Worm (Caenorhabditis elegans): ENCODE measurements around the gene F47B10.6.

Gene F47B10.6

DNA sequence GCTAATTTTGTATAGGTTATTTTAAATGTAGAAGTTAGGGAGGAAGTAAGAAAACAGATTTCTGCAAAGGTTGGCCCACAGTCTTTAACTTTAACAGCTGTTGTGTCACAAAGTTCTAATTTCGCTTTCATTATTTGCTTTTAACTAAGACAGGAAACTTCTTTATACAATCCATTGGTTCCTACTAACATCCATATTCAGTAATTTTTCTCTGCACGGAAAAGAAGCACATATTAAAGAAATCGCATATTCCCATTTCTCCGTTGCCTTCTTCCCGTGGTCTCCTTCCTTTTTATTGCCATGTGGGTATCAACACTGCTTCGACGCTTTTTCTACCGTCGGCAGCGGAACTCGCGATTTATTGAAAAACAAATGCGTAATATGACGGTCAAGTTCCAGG is 6.3 kb upstream of the F47B10.6 start, which contains the start of gene T21E8.6:
TSS of gene T21E8.6 (plus strand) at position 301 of the 400 bp plus-strand sequence.
- TF ChIP-seq tbx-2 (tag; optimal IDR thresholded peaks at IDR 0.05), result no peak
- TF ChIP-seq egl-5 (tag; optimal IDR thresholded peaks at IDR 0.05), result no peak

DNA sequence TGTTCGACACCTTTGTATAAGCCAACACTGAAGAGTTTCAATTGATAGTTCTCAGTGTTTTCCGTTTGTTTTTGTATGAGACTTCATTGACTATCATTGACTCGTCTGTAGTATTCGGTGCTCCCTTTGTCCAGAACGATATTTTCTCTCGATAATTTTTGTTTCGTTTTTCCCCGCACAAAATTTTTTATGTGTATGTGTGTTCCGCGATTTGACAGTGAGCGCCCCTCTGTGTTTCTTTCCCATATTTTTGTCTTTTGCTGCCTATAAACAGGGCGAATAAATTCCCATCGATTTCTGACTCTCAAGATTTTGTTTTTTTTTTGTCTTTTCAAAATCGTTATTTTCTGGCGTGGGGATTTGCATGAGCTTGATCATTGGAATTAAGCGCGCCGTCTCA is 5.1 kb upstream of the F47B10.6 start, which contains the start of gene T21E8.7:
TSS of gene T21E8.7 (plus strand) at position 301 of the 400 bp plus-strand sequence.
- TF ChIP-seq daf-12 (tag; optimal IDR thresholded peaks at IDR 0.05), result no peak
- no peak for TF ChIP-seq lsy-12 (tag; optimal IDR thresholded peaks at IDR 0.05)
- no peak for TF ChIP-seq skn-1 (tag; optimal IDR thresholded peaks at IDR 0.05)
- no peak for TF ChIP-seq elt-2 (tag; optimal IDR thresholded peaks at IDR 0.05)
- TF ChIP-seq pqm-1 (tag; optimal IDR thresholded peaks at IDR 0.05), result no peak
- no peak for TF ChIP-seq nfya-1 (tag; optimal IDR thresholded peaks at IDR 0.05; ENCODE audit: insufficient read depth)

ce11 chrX:10885872-10886271 is 2.4 kb upstream of the F47B10.6 start, which contains the start of gene T21E8.5:
Gene T21E8.5 (plus strand): TSS chrX:10886172.
- TF ChIP-seq nhr-12 (tag; optimal IDR thresholded peaks at IDR 0.05) (no peak), nhr-77 (tag; optimal IDR thresholded peaks at IDR 0.05) (no peak), elt-2 (tag; optimal IDR thresholded peaks at IDR 0.05) (no peak)

DNA sequence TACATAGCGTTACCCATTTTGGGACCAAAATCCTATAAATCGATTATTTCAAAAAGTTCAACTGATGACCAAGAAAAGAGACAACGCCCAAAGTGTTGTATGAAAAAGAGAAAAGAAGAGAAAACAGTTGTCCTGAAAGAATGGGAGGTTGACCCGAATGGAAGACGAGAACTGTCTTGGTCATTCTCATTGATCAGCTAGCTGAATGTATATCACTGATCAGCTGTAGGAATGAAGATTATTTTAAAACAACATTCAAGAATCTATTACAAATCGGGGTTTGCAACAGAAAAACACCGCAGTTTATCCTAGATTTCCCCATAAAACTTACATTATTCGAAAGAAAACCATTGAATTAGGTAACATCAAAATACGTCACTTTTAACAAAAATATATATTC is 2.2 kb downstream of the F47B10.6 start, which contains the start of gene F47B10.5:
TSS of gene F47B10.5 (minus strand) at position 101 of the 400 bp plus-strand sequence.
- TF ChIP-seq lsy-12 (tag; optimal IDR thresholded peaks at IDR 0.05), result no peak
- no peak for TF ChIP-seq ZK546.5 (tag; optimal IDR thresholded peaks at IDR 0.05)
- TF ChIP-seq egl-5 (tag; optimal IDR thresholded peaks at IDR 0.05), result no peak
- TF ChIP-seq lin-39 (tag; optimal IDR thresholded peaks at IDR 0.05), result no peak
- no peak for TF ChIP-seq egl-27 (tag; optimal IDR thresholded peaks at IDR 0.05)
- no peak for TF ChIP-seq eor-1 (tag; optimal IDR thresholded peaks at IDR 0.05)
- no peak for TF ChIP-seq nhr-237 (tag; optimal IDR thresholded peaks at IDR 0.05)

DNA sequence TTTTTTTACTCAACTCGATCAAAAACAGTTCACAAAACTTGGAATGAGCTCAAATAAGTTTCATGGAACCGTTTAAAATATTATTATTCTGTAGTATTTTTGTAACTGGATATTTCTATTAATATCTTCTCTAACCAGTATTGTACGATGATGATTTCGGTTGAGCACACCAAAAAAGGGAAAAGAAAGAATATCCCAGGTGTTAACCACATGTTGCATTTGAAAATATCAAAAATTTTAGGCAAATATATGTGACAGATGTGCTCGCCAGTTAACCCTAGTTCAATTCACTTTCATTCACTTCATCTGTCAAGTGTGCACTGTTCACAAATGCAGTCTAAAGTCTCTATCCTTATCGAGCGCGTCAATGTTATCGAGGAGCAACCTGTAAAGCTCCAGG is 2.7 kb downstream of the F47B10.6 start, which contains the start of gene F47B10.4:
TSS of gene F47B10.4 (plus strand) at position 301 of the 400 bp plus-strand sequence.
- TF ChIP-seq nhr-11 (tag; optimal IDR thresholded peaks at IDR 0.05) (no peak), nhr-76 (tag; optimal IDR thresholded peaks at IDR 0.05) (no peak), nhr-43 (tag; optimal IDR thresholded peaks at IDR 0.05; ENCODE audit: poor library complexity, severe bottlenecking) (no peak), sea-2 (GFP tag; optimal IDR thresholded peaks at IDR 0.05) (no peak), ama-1 (optimal IDR thresholded peaks at IDR 0.05) (no peak), unc-39 (tag; optimal IDR thresholded peaks at IDR 0.05) (no peak), ztf-11 (tag; optimal IDR thresholded peaks at IDR 0.05) (no peak), nhr-23 (tag; optimal IDR thresholded peaks at IDR 0.05) (no peak), nhr-237 (tag; optimal IDR thresholded peaks at IDR 0.05) (no peak), ztf-4 (tag; optimal IDR thresholded peaks at IDR 0.05) (no peak), aly-2 (tag; optimal IDR thresholded peaks at IDR 0.05) (no peak), lin-39 (tag; optimal IDR thresholded peaks at IDR 0.05) (no peak), ceh-82 (tag; optimal IDR thresholded peaks at IDR 0.05) (no peak)

DNA sequence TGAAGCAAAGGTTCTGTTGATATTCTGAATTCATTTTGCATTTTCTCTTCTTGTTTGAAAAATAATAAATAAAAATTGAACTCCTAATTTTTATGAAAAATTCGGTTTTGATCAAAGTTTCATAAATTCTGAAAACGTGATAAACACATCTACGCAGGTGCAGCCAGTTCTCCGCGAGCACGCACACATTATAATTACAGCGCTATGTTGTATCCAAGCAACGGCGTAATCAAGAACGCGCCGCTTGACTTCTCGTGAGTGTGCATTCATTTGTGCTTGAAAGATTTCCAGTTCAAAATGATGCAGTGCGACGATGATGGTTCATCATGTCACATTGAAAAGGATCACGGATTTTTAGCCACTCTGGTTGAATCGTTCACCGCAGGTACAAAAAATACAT is 3.6 kb downstream of the F47B10.6 start, which contains the start of gene F47B10.3:
TSS of gene F47B10.3 (plus strand) at position 301 of the 400 bp plus-strand sequence.
- TF ChIP-seq pqm-1 (tag; optimal IDR thresholded peaks at IDR 0.05) (no peak), eor-1 (tag; optimal IDR thresholded peaks at IDR 0.05) (no peak), nhr-76 (tag; optimal IDR thresholded peaks at IDR 0.05) (no peak), lin-15B (tag; optimal IDR thresholded peaks at IDR 0.05) (no peak), egl-5 (tag; optimal IDR thresholded peaks at IDR 0.05) (no peak), ceh-28 (tag; optimal IDR thresholded peaks at IDR 0.05) (no peak), zag-1 (tag; optimal IDR thresholded peaks at IDR 0.05) (no peak), ceh-82 (tag; optimal IDR thresholded peaks at IDR 0.05) (no peak), lsy-12 (tag; optimal IDR thresholded peaks at IDR 0.05) (no peak), ztf-11 (tag; optimal IDR thresholded peaks at IDR 0.05) (no peak), hmg-11 (tag; optimal IDR thresholded peaks at IDR 0.05) (no peak), nhr-23 (tag; optimal IDR thresholded peaks at IDR 0.05) (no peak), ceh-9 (tag; optimal IDR thresholded peaks at IDR 0.05) (no peak), egl-27 (tag; optimal IDR thresholded peaks at IDR 0.05) (no peak), skn-1 (tag; optimal IDR thresholded peaks at IDR 0.05) (no peak), fos-1 (tag; optimal IDR thresholded peaks at IDR 0.05) (no peak), nhr-237 (tag; optimal IDR thresholded peaks at IDR 0.05) (no peak), sea-2 (GFP tag; optimal IDR thresholded peaks at IDR 0.05) (no peak), elt-3 (tag; optimal IDR thresholded peaks at IDR 0.05) (no peak), unc-62 (GFP tag; optimal IDR thresholded peaks at IDR 0.05) (no peak)

Data from whole organism, L3 larva.